Worm (Caenorhabditis elegans) whole organism, L3 larva: Measurements from ENCODE around the gene nhr-212.
A peak's percentile ranks its signal among the peaks of the same experiment; 100 is the strongest.

Experiments used
- R02D3.7 ChIP-seq: fragments of 150-350 bp; optimal IDR thresholded peaks from 2 replicates; lab custom pipeline; 2014; ENCODE audit warnings: missing biosample characterization, missing genetic modification characterization
- ceh-16 ChIP-seq: sonication (generic microtip); optimal IDR thresholded peaks from 2 replicates; lab custom pipeline; 2017; ENCODE audit warnings: missing biosample characterization, missing genetic modification characterization
- ceh-28 ChIP-seq: fragments of 150-350 bp; optimal IDR thresholded peaks from 2 replicates; lab custom pipeline; 2014; ENCODE audit warnings: missing biosample characterization, missing genetic modification reagents, missing genetic modification characterization
- ceh-82 ChIP-seq: fragments of 150-350 bp; optimal IDR thresholded peaks from 2 replicates; lab custom pipeline; 2014; ENCODE audit warnings: missing biosample characterization, missing genetic modification characterization
- ceh-9 ChIP-seq: sonication (generic microtip); optimal IDR thresholded peaks from 2 replicates; lab custom pipeline; 2018; ENCODE audit warnings: missing biosample characterization, missing genetic modification characterization
- daf-12 ChIP-seq: fragments of 150-350 bp; optimal IDR thresholded peaks from 2 replicates; lab custom pipeline; 2014; ENCODE audit warnings: missing biosample characterization, missing genetic modification reagents, missing genetic modification characterization
- egl-27 ChIP-seq: sonication (generic microtip); optimal IDR thresholded peaks from 4 replicates; lab custom pipeline; 2017; ENCODE audit warnings: missing biosample characterization, missing genetic modification reagents, missing genetic modification characterization
- elt-1 ChIP-seq: fragments of 150-350 bp; optimal IDR thresholded peaks from 2 replicates; lab custom pipeline; 2014; ENCODE audit warnings: missing biosample characterization, missing genetic modification characterization
- elt-2 ChIP-seq: sonication (generic microtip); optimal IDR thresholded peaks from 2 replicates; lab custom pipeline; 2016; ENCODE audit warnings: missing genetic modification reagents, mild to moderate bottlenecking, missing genetic modification characterization, missing compliant biosample characterization
- elt-3 ChIP-seq, 3 experiments: fragments of 150-350 bp in 1 of 3; sonication (generic microtip) in 2 of 3; optimal IDR thresholded peaks; 2 replicates in 2 of 3; 4 replicates in 1 of 3; lab custom pipeline; 2014 to 2017; ENCODE audit warnings: missing biosample characterization in 3 of 3, missing genetic modification characterization in 3 of 3
- fkh-10 ChIP-seq: sonication (generic microtip); optimal IDR thresholded peaks from 2 replicates; lab custom pipeline; 2017; ENCODE audit warnings: missing biosample characterization, missing genetic modification reagents, missing genetic modification characterization
- fkh-2 ChIP-seq: fragments of 150-350 bp; optimal IDR thresholded peaks from 2 replicates; lab custom pipeline; 2014; ENCODE audit warnings: missing biosample characterization, missing genetic modification reagents, missing genetic modification characterization
- fos-1 ChIP-seq: fragments of 150-350 bp; optimal IDR thresholded peaks from 2 replicates; lab custom pipeline; 2014; ENCODE audit warnings: missing biosample characterization, missing genetic modification characterization
- hmg-11 ChIP-seq: sonication (generic microtip); optimal IDR thresholded peaks from 2 replicates; lab custom pipeline; 2016; ENCODE audit warnings: missing genetic modification characterization, missing compliant biosample characterization
- jun-1 ChIP-seq: fragments of 150-350 bp; optimal IDR thresholded peaks from 2 replicates; lab custom pipeline; 2014; ENCODE audit warnings: missing biosample characterization, missing genetic modification reagents, missing genetic modification characterization
- lin-15B ChIP-seq: fragments of 150-350 bp; optimal IDR thresholded peaks from 2 replicates; lab custom pipeline; 2014; ENCODE audit warnings: missing biosample characterization, missing genetic modification characterization
- mml-1 ChIP-seq: fragments of 150-350 bp; sonication (generic microtip); optimal IDR thresholded peaks from 3 replicates; lab custom pipeline; 2014; ENCODE audit warnings: missing biosample characterization, missing genetic modification characterization
- nfya-1 ChIP-seq: sonication (generic microtip); optimal IDR thresholded peaks from 2 replicates; lab custom pipeline; 2017; ENCODE audit warnings: missing genetic modification characterization, mild to moderate bottlenecking, missing compliant biosample characterization, antibody characterized with exemption, moderate library complexity; ENCODE audit not compliant: insufficient read depth
- nhr-11 ChIP-seq: fragments of 150-350 bp; optimal IDR thresholded peaks from 2 replicates; lab custom pipeline; 2014; ENCODE audit warnings: missing biosample characterization, missing genetic modification characterization
- nhr-12 ChIP-seq: fragments of 150-350 bp; optimal IDR thresholded peaks from 2 replicates; lab custom pipeline; 2014; ENCODE audit warnings: missing biosample characterization, missing genetic modification characterization
- nhr-23 ChIP-seq: fragments of 150-350 bp; optimal IDR thresholded peaks from 2 replicates; lab custom pipeline; 2014; ENCODE audit warnings: missing biosample characterization, missing genetic modification reagents, missing genetic modification characterization
- nhr-237 ChIP-seq: fragments of 150-350 bp; optimal IDR thresholded peaks from 2 replicates; lab custom pipeline; 2014; ENCODE audit warnings: missing biosample characterization, missing genetic modification characterization
- nhr-28 ChIP-seq: fragments of 150-350 bp; optimal IDR thresholded peaks from 2 replicates; lab custom pipeline; 2014; ENCODE audit warnings: missing biosample characterization, missing genetic modification characterization
- nhr-67 ChIP-seq: fragments of 150-350 bp; optimal IDR thresholded peaks from 2 replicates; lab custom pipeline; 2014; ENCODE audit warnings: missing biosample characterization, missing genetic modification characterization
- nhr-76 ChIP-seq: fragments of 150-350 bp; sonication (generic microtip); optimal IDR thresholded peaks from 5 replicates; lab custom pipeline; 2014; ENCODE audit warnings: missing biosample characterization, missing genetic modification characterization
- nhr-77 ChIP-seq: fragments of 150-350 bp; optimal IDR thresholded peaks from 2 replicates; lab custom pipeline; 2014; ENCODE audit warnings: missing biosample characterization, missing genetic modification characterization
- pha-4 ChIP-seq: fragments of 150-350 bp; optimal IDR thresholded peaks from 2 replicates; lab custom pipeline; 2014; ENCODE audit warnings: missing biosample characterization, missing genetic modification reagents, missing genetic modification characterization
- pqm-1 ChIP-seq: fragments of 150-350 bp; optimal IDR thresholded peaks from 2 replicates; lab custom pipeline; 2017; ENCODE audit warnings: missing biosample characterization, missing genetic modification characterization, inconsistent platforms
- sea-2 ChIP-seq: fragments of 150-350 bp; sonication (generic microtip); optimal IDR thresholded peaks from 4 replicates; lab custom pipeline; 2014; ENCODE audit warnings: missing biosample characterization, missing genetic modification reagents, missing genetic modification characterization
- skn-1 ChIP-seq: fragments of 150-350 bp; optimal IDR thresholded peaks from 2 replicates; lab custom pipeline; 2014; ENCODE audit warnings: missing biosample characterization, missing genetic modification characterization
- snpc-4 ChIP-seq: fragments of 150-350 bp; optimal IDR thresholded peaks from 2 replicates; lab custom pipeline; 2014; ENCODE audit warnings: missing biosample characterization, missing genetic modification characterization
- tbx-2 ChIP-seq: sonication (generic microtip); optimal IDR thresholded peaks from 2 replicates; lab custom pipeline; 2016; ENCODE audit warnings: mild to moderate bottlenecking, missing genetic modification characterization, missing compliant biosample characterization
- unc-39 ChIP-seq: sonication (generic microtip); optimal IDR thresholded peaks from 4 replicates; lab custom pipeline; 2017; ENCODE audit warnings: missing biosample characterization, missing genetic modification characterization
- zag-1 ChIP-seq: fragments of 150-350 bp; optimal IDR thresholded peaks from 2 replicates; lab custom pipeline; 2014; ENCODE audit warnings: missing biosample characterization, missing genetic modification characterization
- ztf-11 ChIP-seq: fragments of 150-350 bp; optimal IDR thresholded peaks from 2 replicates; lab custom pipeline; 2014; ENCODE audit warnings: missing biosample characterization, missing genetic modification characterization
- ztf-4 ChIP-seq: fragments of 150-350 bp; optimal IDR thresholded peaks from 2 replicates; lab custom pipeline; 2014; ENCODE audit warnings: missing biosample characterization, missing genetic modification characterization

Gene nhr-212

ce11 chrV:484285-484890 is at the start of gene nhr-212:
Gene nhr-212, plus strand, starts transcription at chrV:484857.
- TF ChIP-seq nhr-23 (peak; percentile 27), pha-4 (tag; lab: Kevin White, UChicago) (peak; percentile 83), ceh-28 (tag; lab: Kevin White, UChicago) (peak; percentile 57), pqm-1 (tag; lab: Kevin White, UChicago) (peak; percentile 50), mml-1 (tag; lab: Kevin White, UChicago) (no peak), elt-2 (tag; lab: Kevin White, UChicago) (peak; percentile 40), ztf-11 (tag; lab: Kevin White, UChicago) (no peak), snpc-4 (tag; lab: Kevin White, UChicago) (no peak), fkh-10 (no peak), hmg-11 (tag; lab: Kevin White, UChicago) (no peak)

- TF ChIP-seq nhr-11 (tag; lab: Kevin White, UChicago) (no peak), nhr-237 (tag; lab: Kevin White, UChicago) (no peak), hmg-11 (tag; lab: Kevin White, UChicago) (no peak), ztf-11 (tag; lab: Kevin White, UChicago) (no peak), tbx-2 (tag; lab: Kevin White, UChicago) (no peak), pha-4 (tag; lab: Kevin White, UChicago) (no peak), nhr-77 (tag; lab: Kevin White, UChicago) (no peak), ztf-4 (tag; lab: Kevin White, UChicago) (no peak), R02D3.7 (tag; lab: Kevin White, UChicago) (no peak), elt-1 (no peak), lin-15B (no peak), daf-12 (tag; lab: Kevin White, UChicago) (no peak), nhr-12 (tag; lab: Kevin White, UChicago) (no peak), nfya-1 (tag; lab: Kevin White, UChicago) (no peak), jun-1 (tag; lab: Kevin White, UChicago) (no peak), ceh-82 (tag; lab: Kevin White, UChicago) (no peak), fkh-2 (tag; lab: Kevin White, UChicago) (no peak)
These were observed 46.6 kb upstream of the nhr-212 start, which contains the start of gene B0554.1 for ce11 chrV:438094-438493. Gene B0554.1, plus strand, starts transcription at chrV:438394.

ce11 chrV:439183-439749 is 45.4 kb upstream of the nhr-212 start:
- TF ChIP-seq ceh-16 (tag; lab: Kevin White, UChicago) (no peak), elt-1 (no peak), sea-2 (GFP tag; lab: Kevin White, UChicago) (no peak), daf-12 (tag; lab: Kevin White, UChicago) (no peak), nhr-76 (tag; lab: Kevin White, UChicago) (no peak)
- TF ChIP-seq, all 47 proteins: peak for 0

ce11 chrV:440923-441322 is 43.7 kb upstream of the nhr-212 start, which contains the start of gene B0554.7:
Gene B0554.7, minus strand, starts transcription at chrV:441023.
- TF ChIP-seq zag-1 (tag; lab: Kevin White, UChicago): no peak
- TF ChIP-seq elt-1: no peak
- TF ChIP-seq nhr-67 (tag; lab: Kevin White, UChicago): no peak
- TF ChIP-seq ceh-82 (tag; lab: Kevin White, UChicago): no peak

ce11 chrV:443193-443592 is 41.5 kb upstream of the nhr-212 start, which contains the start of gene srh-33:
Gene srh-33, minus strand, starts transcription at chrV:443293.
- no peak for TF ChIP-seq nhr-23
- TF ChIP-seq elt-2 (tag; lab: Kevin White, UChicago): no peak
- TF ChIP-seq zag-1 (tag; lab: Kevin White, UChicago): no peak
- TF ChIP-seq fos-1 (tag; lab: Kevin White, UChicago): no peak
- no peak for TF ChIP-seq unc-39 (tag; lab: Kevin White, UChicago)
- no peak for TF ChIP-seq nhr-237 (tag; lab: Kevin White, UChicago)
- no peak for TF ChIP-seq sea-2 (GFP tag; lab: Kevin White, UChicago)
- TF ChIP-seq nfya-1 (tag; lab: Kevin White, UChicago): no peak
- no peak for TF ChIP-seq ztf-11 (tag; lab: Kevin White, UChicago)
- no peak for TF ChIP-seq skn-1
- TF ChIP-seq pqm-1 (tag; lab: Kevin White, UChicago): no peak
- no peak for TF ChIP-seq ceh-9 (tag; lab: Kevin White, UChicago)
- TF ChIP-seq nhr-28 (tag; lab: Kevin White, UChicago): no peak
- no peak for TF ChIP-seq ceh-28 (tag; lab: Kevin White, UChicago)
- no peak for TF ChIP-seq egl-27 (tag; lab: Kevin White, UChicago)
- TF ChIP-seq elt-3 (tag; optimal IDR thresholded peaks at IDR 0.05; lab: Kevin White, UChicago): no peak
- TF ChIP-seq ceh-16 (tag; lab: Kevin White, UChicago): no peak
- TF ChIP-seq fkh-10: no peak
- TF ChIP-seq tbx-2 (tag; lab: Kevin White, UChicago): no peak
- TF ChIP-seq fkh-2 (tag; lab: Kevin White, UChicago): no peak
